Fruit fly (Drosophila melanogaster) Kc167 (cell line): ENCODE measurements around the gene CG32262.

Experiments
- Myc ChIP-seq: fragments of >200 bp; optimal IDR thresholded peaks from 2 replicates; lab custom pipeline; 2017; ENCODE audit warnings: missing external identifiers
- Sin3A ChIP-seq: fragments of >200 bp; optimal IDR thresholded peaks from 2 replicates; lab custom pipeline; 2018; ENCODE audit warnings: missing external identifiers
- h ChIP-seq: fragments of >200 bp; optimal IDR thresholded peaks from 3 replicates; lab custom pipeline; 2018; ENCODE audit warnings: missing external identifiers
- insv ChIP-seq: fragments of >200 bp; optimal IDR thresholded peaks from 3 replicates; lab custom pipeline; 2018; ENCODE audit warnings: missing external identifiers
- psq ChIP-seq: fragments of >200 bp; optimal IDR thresholded peaks from 2 replicates; lab custom pipeline; 2017; ENCODE audit warnings: missing external identifiers
- ttk ChIP-seq: sonication (Bioruptor generic); optimal IDR thresholded peaks from 2 replicates; lab custom pipeline; 2017; ENCODE audit warnings: missing external identifiers

CG32262 gene

dm6 chr3L:3809943-3810342 lies at the start of gene CG32262:
Gene CG32262, minus strand, starts transcription at chr3L:3810196.
- no peak for TF ChIP-seq psq (lab: Kevin White, UChicago)
- no peak for TF ChIP-seq h (lab: Kevin White, UChicago)
- TF ChIP-seq ttk: no peak
- no peak for TF ChIP-seq Myc (lab: Kevin White, UChicago)
- no peak for TF ChIP-seq Sin3A
- no peak for TF ChIP-seq insv (lab: Kevin White, UChicago)

dm6 chr3L:3856004-3856403 lies 46.0 kb upstream of the CG32262 start:
- TF ChIP-seq insv (lab: Kevin White, UChicago): no peak
- TF ChIP-seq Sin3A: no peak
- no peak for TF ChIP-seq psq (lab: Kevin White, UChicago)
- no peak for TF ChIP-seq ttk
- TF ChIP-seq Myc (lab: Kevin White, UChicago): no peak
- no peak for TF ChIP-seq h (lab: Kevin White, UChicago)

dm6 chr3L:3855194-3855980 lies 45.4 kb upstream of the CG32262 start:
- TF ChIP-seq insv (lab: Kevin White, UChicago) (no peak), ttk (no peak), psq (lab: Kevin White, UChicago) (no peak), h (lab: Kevin White, UChicago) (no peak), Myc (lab: Kevin White, UChicago) (no peak), Sin3A (no peak)

dm6 chr3L:3852842-3853241 lies 42.8 kb upstream of the CG32262 start:
- TF ChIP-seq Myc (lab: Kevin White, UChicago): no peak

DNA sequence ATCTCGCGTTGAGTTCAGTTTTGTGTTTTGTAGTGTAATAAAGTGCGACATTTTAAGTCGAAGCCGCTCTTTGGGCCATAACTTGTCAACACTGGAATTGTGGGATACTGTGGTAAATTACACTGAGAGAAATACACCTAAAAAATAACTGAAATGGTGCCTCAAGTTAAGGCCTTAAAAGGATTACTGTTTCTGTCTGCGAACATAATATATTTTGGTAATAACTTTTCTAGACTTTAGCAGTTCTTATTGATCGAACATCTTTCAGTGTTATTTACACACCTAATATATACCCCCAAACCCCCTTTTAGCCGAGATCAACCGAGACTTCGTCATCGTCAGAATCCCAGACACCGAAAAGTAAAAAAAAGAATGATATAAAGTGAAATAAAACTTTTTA lies 41.9 kb upstream of the CG32262 start:
- TF ChIP-seq insv (lab: Kevin White, UChicago) (no peak), psq (lab: Kevin White, UChicago) (no peak), Myc (lab: Kevin White, UChicago) (no peak), h (lab: Kevin White, UChicago) (no peak), ttk (no peak), Sin3A (no peak)

dm6 chr3L:3851048-3851447 lies 41.1 kb upstream of the CG32262 start:
- TF ChIP-seq Sin3A: no peak
- TF ChIP-seq h (lab: Kevin White, UChicago): no peak
- TF ChIP-seq insv (lab: Kevin White, UChicago): no peak
- no peak for TF ChIP-seq Myc (lab: Kevin White, UChicago)
- no peak for TF ChIP-seq ttk
- TF ChIP-seq psq (lab: Kevin White, UChicago): no peak

- TF ChIP-seq Myc (lab: Kevin White, UChicago) (no peak), h (lab: Kevin White, UChicago) (no peak), insv (lab: Kevin White, UChicago) (no peak), Sin3A (no peak), psq (lab: Kevin White, UChicago) (no peak), ttk (no peak)
Measured at dm6 chr3L:3850477-3850876, 40.5 kb upstream of the CG32262 start.

DNA sequence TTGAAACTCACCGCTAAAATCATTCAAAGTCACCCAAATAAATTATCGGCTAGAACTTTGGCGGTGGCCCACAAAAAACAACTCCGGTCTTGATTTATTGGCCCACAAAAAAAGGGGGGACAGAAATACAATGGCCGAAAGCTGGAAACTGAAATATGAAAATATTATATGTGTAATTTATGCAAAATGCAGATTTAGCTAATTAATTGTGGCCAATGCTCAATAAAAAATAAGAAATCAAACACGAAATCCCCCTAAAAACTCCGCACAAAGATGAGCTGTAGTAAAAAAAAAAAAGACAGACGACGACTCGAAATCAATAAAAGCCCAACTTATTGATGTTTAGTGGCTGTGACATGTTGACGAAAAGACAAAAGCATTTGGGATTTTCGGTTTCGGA lies 39.8 kb upstream of the CG32262 start:
- TF ChIP-seq psq (lab: Kevin White, UChicago) (no peak), Myc (lab: Kevin White, UChicago) (no peak), h (lab: Kevin White, UChicago) (no peak), insv (lab: Kevin White, UChicago) (no peak), ttk (no peak), Sin3A (no peak)

DNA sequence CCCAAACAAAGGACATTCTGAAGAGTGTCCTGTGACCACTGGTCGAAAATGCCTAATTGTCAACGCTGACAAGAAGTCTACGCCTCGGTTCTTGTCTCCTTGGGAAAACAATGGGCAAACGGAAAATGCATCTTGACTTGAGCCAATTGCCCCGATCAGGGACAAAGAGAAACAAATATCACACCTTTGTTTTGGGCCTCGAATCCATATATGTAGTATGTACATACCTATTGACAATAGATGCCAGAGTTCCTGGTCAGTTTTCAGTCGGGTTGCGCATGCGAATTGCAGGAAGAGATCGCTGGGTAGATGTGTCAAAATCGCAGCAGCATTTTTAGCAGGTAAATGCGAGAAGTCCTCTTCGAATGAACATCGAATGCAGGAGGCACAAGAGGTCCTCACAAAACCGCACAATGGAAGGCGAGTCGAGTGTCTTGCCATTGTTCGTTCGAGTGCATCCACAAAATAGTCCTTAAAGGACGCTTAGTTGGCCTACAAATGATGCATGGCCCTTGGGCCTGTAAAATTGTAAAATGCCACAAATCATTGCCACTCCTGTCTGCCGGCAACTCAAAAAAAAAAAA lies 38.8 kb upstream of the CG32262 start:
- no peak for TF ChIP-seq Sin3A
- no peak for TF ChIP-seq insv (lab: Kevin White, UChicago)
- no peak for TF ChIP-seq h (lab: Kevin White, UChicago)
- TF ChIP-seq Myc (lab: Kevin White, UChicago): no peak
- no peak for TF ChIP-seq ttk
- TF ChIP-seq psq (lab: Kevin White, UChicago): no peak

dm6 chr3L:3847810-3848326 lies 37.9 kb upstream of the CG32262 start:
- TF ChIP-seq insv (lab: Kevin White, UChicago): no peak
- no peak for TF ChIP-seq ttk
- TF ChIP-seq Myc (lab: Kevin White, UChicago): no peak
- TF ChIP-seq h (lab: Kevin White, UChicago): no peak
- no peak for TF ChIP-seq Sin3A
- TF ChIP-seq psq (lab: Kevin White, UChicago): no peak

DNA sequence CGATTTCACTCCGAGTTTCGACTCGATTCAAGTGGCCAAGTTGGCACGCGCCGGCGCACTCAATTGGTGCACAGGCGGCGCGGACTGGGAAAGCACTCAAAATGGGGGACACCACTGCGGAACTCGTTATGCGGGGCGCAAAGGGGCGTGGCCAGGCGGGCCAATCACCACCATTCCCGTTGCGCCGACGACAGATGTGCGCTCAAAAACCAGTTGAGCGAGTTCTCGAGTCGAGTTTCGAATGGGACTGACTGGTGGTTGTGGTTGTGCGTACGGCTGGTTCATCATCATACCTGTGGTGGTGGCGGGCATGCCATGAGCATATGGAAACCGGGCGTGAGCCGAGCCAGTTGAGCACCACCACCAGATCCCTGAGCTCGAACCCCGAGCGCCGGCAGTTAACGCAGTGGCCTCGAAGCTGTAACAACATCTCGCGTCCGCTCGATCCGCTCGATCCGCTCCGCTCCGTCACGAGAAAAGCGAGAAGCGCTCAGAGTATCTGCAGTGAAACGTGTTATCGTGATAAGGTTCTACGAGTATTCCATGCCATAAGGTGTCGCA lies 35.9 kb upstream of the CG32262 start, which contains the start of gene Awh:
Gene Awh (plus strand): TSS at position 392 of the 561 bp plus-strand sequence.
- no peak for TF ChIP-seq h (lab: Kevin White, UChicago)
- no peak for TF ChIP-seq ttk
- TF ChIP-seq psq (lab: Kevin White, UChicago): no peak
- no peak for TF ChIP-seq insv (lab: Kevin White, UChicago)
- TF ChIP-seq Myc (lab: Kevin White, UChicago): no peak
- TF ChIP-seq Sin3A: no peak
